Fruit fly (Drosophila melanogaster): ENCODE results near the gene CG9743.

Gene CG9743

dm6 chr3R:30235253-30235652, 32.5 kb upstream of the CG9743 start (continued):
- TF ChIP-seq otp (GFP tag; IDR thresholded peaks at IDR 0.05): 0 out of 3 replicates have a peak, but pooled peaks have one; percentile 7
- TF ChIP-seq Hand (GFP tag; optimal IDR thresholded peaks at IDR 0.05): peak; percentile 8
- TF ChIP-seq dysf (GFP tag; IDR thresholded peaks at IDR 0.05): 0 out of 3 replicates have a peak, but pooled peaks have one; percentile 27
- TF ChIP-seq sug (tag; optimal IDR thresholded peaks at IDR 0.05): no peak
- peak; percentile 60 for TF ChIP-seq CG18599 (GFP tag; optimal IDR thresholded peaks at IDR 0.05)
- TF ChIP-seq Poxn (GFP tag; IDR thresholded peaks at IDR 0.05): no peak
- TF ChIP-seq ken (GFP tag; IDR thresholded peaks at IDR 0.05): 0 out of 3 replicates have a peak, but pooled peaks have one; percentile 32
- no peak for TF ChIP-seq prd (optimal IDR thresholded peaks at IDR 0.05)
- TF ChIP-seq prd (GFP tag; IDR thresholded peaks at IDR 0.05): peak; percentile 55
- no peak for TF ChIP-seq CG3407 (GFP tag; optimal IDR thresholded peaks at IDR 0.05)
- TF ChIP-seq CG10267 (tag; optimal IDR thresholded peaks at IDR 0.05): peak; percentile 6
- TF ChIP-seq Myb (GFP tag; optimal IDR thresholded peaks at IDR 0.05): no peak
- TF ChIP-seq CG16863 (GFP tag; optimal IDR thresholded peaks at IDR 0.05): no peak
- TF ChIP-seq CG1792 (GFP tag; optimal IDR thresholded peaks at IDR 0.05): no peak
- TF ChIP-seq slbo (GFP tag; IDR thresholded peaks at IDR 0.05): peak; percentile 41
- TF ChIP-seq ttk (GFP tag; IDR thresholded peaks at IDR 0.05): peak; percentile 30; the same call in 1 of the 2 replicates
- TF ChIP-seq CG13287 (GFP tag; IDR thresholded peaks at IDR 0.05; ENCODE audit: partially characterized antibody): no peak
- peak; percentile 8 for TF ChIP-seq Sox100B (GFP tag; optimal IDR thresholded peaks at IDR 0.05)
- TF ChIP-seq NK7.1 (GFP tag; optimal IDR thresholded peaks at IDR 0.05): no peak
- TF ChIP-seq tap (tag; optimal IDR thresholded peaks at IDR 0.05): peak; percentile 35
- TF ChIP-seq Asciz (GFP tag; optimal IDR thresholded peaks at IDR 0.05): peak; percentile 23
- no peak for TF ChIP-seq dan (GFP tag; IDR thresholded peaks at IDR 0.05)
- TF ChIP-seq Fer1 (GFP tag; optimal IDR thresholded peaks at IDR 0.05): peak; percentile 35
- TF ChIP-seq Rfx (GFP tag; IDR thresholded peaks at IDR 0.05): no peak
- peak; percentile 60 for TF ChIP-seq CG13424 (tag; optimal IDR thresholded peaks at IDR 0.05)
- TF ChIP-seq fd96Cb (tag; optimal IDR thresholded peaks at IDR 0.05): peak; percentile 2
- TF ChIP-seq peb (GFP tag; IDR thresholded peaks at IDR 0.05): no peak
- no peak for TF ChIP-seq wek (GFP tag; optimal IDR thresholded peaks at IDR 0.05)
- peak; percentile 26; the same call in 1 of the 2 replicates for TF ChIP-seq CG10366 (GFP tag; IDR thresholded peaks at IDR 0.05)
- peak; percentile 24 for TF ChIP-seq dmrt11E (tag; optimal IDR thresholded peaks at IDR 0.05)
- TF ChIP-seq kni (GFP tag; optimal IDR thresholded peaks at IDR 0.05): no peak
- TF ChIP-seq CG9876 (GFP tag; optimal IDR thresholded peaks at IDR 0.05): no peak
- no peak for TF ChIP-seq gfzf (GFP tag; optimal IDR thresholded peaks at IDR 0.05)
- TF ChIP-seq CG7556 (GFP tag; optimal IDR thresholded peaks at IDR 0.05): peak; percentile 44
- 0 out of 2 replicates have a peak, but pooled peaks have one; percentile 32 for TF ChIP-seq sob (GFP tag; IDR thresholded peaks at IDR 0.05)
- peak; percentile 47 for TF ChIP-seq phol (tag; optimal IDR thresholded peaks at IDR 0.05)
- TF ChIP-seq Atf6 (GFP tag; IDR thresholded peaks at IDR 0.05): peak; percentile 43; the same call in 1 of the 2 replicates
- peak; percentile 39; the same call in 1 of the 2 replicates for TF ChIP-seq vvl (GFP tag; IDR thresholded peaks at IDR 0.05)
- TF ChIP-seq D19A (tag; optimal IDR thresholded peaks at IDR 0.05): peak; percentile 29
- peak; percentile 37 for TF ChIP-seq CG2120 (GFP tag; optimal IDR thresholded peaks at IDR 0.05)
- peak; percentile 51 for TF ChIP-seq CoRest (tag; optimal IDR thresholded peaks at IDR 0.05)
- peak; percentile 3 for TF ChIP-seq gcm (GFP tag; optimal IDR thresholded peaks at IDR 0.05)
- no peak for TF ChIP-seq toy (GFP tag; IDR thresholded peaks at IDR 0.05)
- TF ChIP-seq CG4820 (GFP tag; optimal IDR thresholded peaks at IDR 0.05): no peak
- TF ChIP-seq ATbp (GFP tag; optimal IDR thresholded peaks at IDR 0.05): peak; percentile 31
- TF ChIP-seq MTF-1 (GFP tag; optimal IDR thresholded peaks at IDR 0.05; ENCODE audit: borderline replicate concordance): no peak
- TF ChIP-seq lov (optimal IDR thresholded peaks at IDR 0.05): no peak
- TF ChIP-seq lov (GFP tag; IDR thresholded peaks at IDR 0.05): 0 out of 3 replicates have a peak, but pooled peaks have one; percentile 45
- TF ChIP-seq Xrp1 (GFP tag; IDR thresholded peaks at IDR 0.05): peak; percentile 68; the same call in 1 of the 2 replicates
- TF ChIP-seq Meics (GFP tag; optimal IDR thresholded peaks at IDR 0.05): peak; percentile 8
- TF ChIP-seq HLH3B (GFP tag; IDR thresholded peaks at IDR 0.05): peak; percentile 57; the same call in 1 of the 2 replicates

All from whole organism, embryonic.